Fruit fly (Drosophila melanogaster) whole organism: ENCODE measurements around the gene hay.

Experiments used
- psq ChIP-seq: fragments of >200 bp; optimal IDR thresholded peaks from 2 replicates; lab custom pipeline; 2017
- usp ChIP-seq: fragments of >200 bp; optimal IDR thresholded peaks from 2 replicates; lab custom pipeline; 2017; ENCODE audit warnings: missing biosample characterization, missing genetic modification characterization, mixed read lengths

DNA sequence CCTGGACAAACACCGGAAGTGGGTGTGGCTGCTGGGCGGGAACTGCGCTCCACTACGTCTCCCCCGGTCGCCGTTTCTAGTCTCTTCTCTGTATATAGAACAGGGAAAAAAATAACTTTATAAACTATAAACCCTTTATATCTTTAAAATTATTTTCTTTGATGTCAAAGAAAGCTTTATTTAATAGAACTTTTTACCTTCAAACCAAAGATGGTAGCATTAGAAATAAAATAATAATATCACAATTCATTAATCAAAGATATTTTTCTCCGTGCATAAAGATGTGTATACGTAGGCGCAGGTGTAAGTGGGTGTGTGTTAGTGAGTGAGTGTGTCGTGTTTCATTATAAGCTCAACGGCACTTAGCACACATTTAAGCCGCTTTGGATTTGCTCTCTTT, 31.4 kb upstream of the hay start:
- TF ChIP-seq usp (GFP tag; lab: Kevin White, UChicago): no peak
- no peak for TF ChIP-seq psq
